Fruit fly (Drosophila melanogaster) whole organism, wandering third instar larva: Measurements from ENCODE around the gene CG8564.

ENCODE experiments used
- Hr78 ChIP-seq: fragments of >200 bp; optimal IDR thresholded peaks from 2 replicates; lab custom pipeline; 2017; ENCODE audit warnings: missing biosample characterization, missing genetic modification characterization
- dmrt93B ChIP-seq: fragments of 200-800 bp; sonication (Bioruptor generic); optimal IDR thresholded peaks from 2 replicates; lab custom pipeline; 2018; ENCODE audit warnings: missing biosample characterization, mild to moderate bottlenecking, missing genetic modification characterization
- usp ChIP-seq: fragments of >200 bp; optimal IDR thresholded peaks from 2 replicates; lab custom pipeline; 2017; ENCODE audit warnings: missing biosample characterization, missing genetic modification characterization

- no peak for TF ChIP-seq usp
- TF ChIP-seq dmrt93B = no peak
- no peak for TF ChIP-seq Hr78 (GFP tag; lab: Kevin White, UChicago)
These were observed 27.3 kb downstream of the CG8564 start, which contains the start of gene Sec63 for dm6 chr3L:7360324-7360852.
